Fruit fly (Drosophila melanogaster): ENCODE data around the gene CG7730.

The CG7730 gene

DNA sequence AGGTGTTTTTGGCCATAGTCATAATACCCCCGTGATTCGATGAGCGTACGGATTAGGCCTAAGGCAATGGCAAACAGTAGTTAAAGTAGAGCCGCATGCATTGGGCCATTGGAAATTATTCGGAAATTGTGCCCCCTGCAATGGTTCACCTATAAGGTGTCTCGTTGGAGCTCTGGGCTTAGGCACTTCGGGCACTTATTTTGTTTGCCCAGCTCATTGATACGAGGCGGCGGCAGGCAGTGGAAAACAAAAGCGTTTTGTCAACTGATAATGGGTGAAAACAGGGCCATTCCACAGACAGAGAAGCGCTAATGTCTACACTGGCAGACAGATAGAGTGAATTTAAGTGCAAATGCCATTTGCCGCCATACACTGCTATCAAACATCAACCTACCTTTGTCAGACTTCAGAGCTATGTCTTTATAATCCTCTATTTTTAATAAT is 21.0 kb upstream of the CG7730 start (continued):
- TF ChIP-seq B-H2 (GFP tag; optimal IDR thresholded peaks at IDR 0.05) (peak; percentile 39), wor (GFP tag; IDR thresholded peaks at IDR 0.05) (peak; percentile 17; the same call in 1 of the 2 replicates), seq (GFP tag; IDR thresholded peaks at IDR 0.05) (0 out of 2 replicates have a peak, but pooled peaks have one; percentile 14), CG3726 (GFP tag; IDR thresholded peaks at IDR 0.05) (no peak), CG16779 (GFP tag; IDR thresholded peaks at IDR 0.05) (0 out of 2 replicates have a peak, but pooled peaks have one; percentile 17), cg (GFP tag; optimal IDR thresholded peaks at IDR 0.05) (no peak), CG14860 (GFP tag; IDR thresholded peaks at IDR 0.05; ENCODE audit: partially characterized antibody) (no peak), pan (optimal IDR thresholded peaks at IDR 0.05) (no peak), pan (GFP tag; optimal IDR thresholded peaks at IDR 0.05 in 1 of 2, IDR thresholded peaks at IDR 0.05 in 1 of 2) (peak in 1 of 2 experiments; percentile 55), phol (tag; optimal IDR thresholded peaks at IDR 0.05) (no peak), CG5245 (GFP tag; optimal IDR thresholded peaks at IDR 0.05) (no peak), schlank (tag; optimal IDR thresholded peaks at IDR 0.05) (peak; percentile 13), ttk (GFP tag; IDR thresholded peaks at IDR 0.05) (peak; percentile 24; the same call in 1 of the 2 replicates)

DNA sequence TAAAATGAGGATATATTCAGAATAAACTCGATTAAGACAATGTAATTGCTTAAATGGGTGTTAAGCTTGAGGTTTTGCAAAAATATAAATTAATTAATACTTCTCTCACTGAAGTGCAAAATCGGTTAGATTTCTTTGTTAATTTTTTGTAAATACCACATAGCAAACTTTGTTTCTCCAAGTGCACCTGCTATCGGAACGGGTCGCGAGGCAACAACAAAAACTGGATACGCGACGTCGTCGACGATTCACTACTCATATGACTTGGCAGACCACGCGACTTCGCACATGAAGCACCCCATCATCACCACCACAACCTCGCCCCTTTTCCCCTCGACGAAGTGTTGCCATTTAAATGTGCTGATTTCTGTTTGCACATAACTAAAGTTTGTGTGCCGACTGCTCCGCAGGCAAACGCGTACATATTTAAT is 20.3 kb upstream of the CG7730 start:
- TF ChIP-seq ato (GFP tag; IDR thresholded peaks at IDR 0.05; ENCODE audit: partially characterized antibody) (no peak), CG14667 (GFP tag; IDR thresholded peaks at IDR 0.05) (0 out of 2 replicates have a peak, but pooled peaks have one; percentile 15), CG10209 (GFP tag; optimal IDR thresholded peaks at IDR 0.05) (peak; percentile 26), sqz (GFP tag; optimal IDR thresholded peaks at IDR 0.05) (no peak), caup (GFP tag; optimal IDR thresholded peaks at IDR 0.05; ENCODE audit: severe bottlenecking) (peak; percentile 2), slp2 (GFP tag; optimal IDR thresholded peaks at IDR 0.05) (peak; percentile 0), CG3838 (GFP tag; optimal IDR thresholded peaks at IDR 0.05) (no peak), Lpt (GFP tag; optimal IDR thresholded peaks at IDR 0.05) (no peak), en (GFP tag; optimal IDR thresholded peaks at IDR 0.05) (no peak), Nf-YA (GFP tag; IDR thresholded peaks at IDR 0.05) (no peak), Sin3A (optimal IDR thresholded peaks at IDR 0.05) (no peak), Hmr (GFP tag; optimal IDR thresholded peaks at IDR 0.05) (no peak), wor (GFP tag; IDR thresholded peaks at IDR 0.05) (no peak), CG16815 (GFP tag; optimal IDR thresholded peaks at IDR 0.05) (no peak), CG4282 (GFP tag; optimal IDR thresholded peaks at IDR 0.05) (no peak), Mrtf (GFP tag; IDR thresholded peaks at IDR 0.05) (no peak), bab2 (GFP tag; optimal IDR thresholded peaks at IDR 0.05) (no peak), CHES-1-like (GFP tag; optimal IDR thresholded peaks at IDR 0.05) (no peak), ken (GFP tag; IDR thresholded peaks at IDR 0.05) (no peak), run (tag; optimal IDR thresholded peaks at IDR 0.05) (no peak), exex (tag; optimal IDR thresholded peaks at IDR 0.05) (peak; percentile 28), mirr (GFP tag; optimal IDR thresholded peaks at IDR 0.05) (peak; percentile 72), Aef1 (GFP tag; IDR thresholded peaks at IDR 0.05) (no peak), CG17328 (GFP tag; IDR thresholded peaks at IDR 0.05) (peak; percentile 29; the same call in 1 of the 2 replicates), CG4707 (GFP tag; optimal IDR thresholded peaks at IDR 0.05) (no peak), Mad (GFP tag; optimal IDR thresholded peaks at IDR 0.05) (no peak), amos (GFP tag; IDR thresholded peaks at IDR 0.05; ENCODE audit: partially characterized antibody) (no peak), D19B (GFP tag; optimal IDR thresholded peaks at IDR 0.05) (no peak), CG1647 (GFP tag; optimal IDR thresholded peaks at IDR 0.05) (peak; percentile 7), CG3995 (GFP tag; optimal IDR thresholded peaks at IDR 0.05) (no peak), CG10565 (GFP tag; optimal IDR thresholded peaks at IDR 0.05) (no peak), vvl (GFP tag; IDR thresholded peaks at IDR 0.05) (peak; percentile 53; the same call in 1 of the 2 replicates), cad (GFP tag; optimal IDR thresholded peaks at IDR 0.05) (no peak), unc-4 (GFP tag; IDR thresholded peaks at IDR 0.05; ENCODE audit: partially characterized antibody) (no peak), mld (GFP tag; IDR thresholded peaks at IDR 0.05; ENCODE audit: partially characterized antibody) (no peak), lov (optimal IDR thresholded peaks at IDR 0.05) (no peak), lov (GFP tag; IDR thresholded peaks at IDR 0.05) (no peak), CG12942 (GFP tag; optimal IDR thresholded peaks at IDR 0.05) (no peak), chinmo (GFP tag; IDR thresholded peaks at IDR 0.05; ENCODE audit: partially characterized antibody) (0 out of 4 replicates have a peak, but pooled peaks have one; percentile 29)
